Worm (Caenorhabditis elegans): ENCODE results near the gene ttr-44.
A peak's percentile ranks its signal among the peaks of the same experiment; 100 is the strongest.

The ttr-44 gene

DNA sequence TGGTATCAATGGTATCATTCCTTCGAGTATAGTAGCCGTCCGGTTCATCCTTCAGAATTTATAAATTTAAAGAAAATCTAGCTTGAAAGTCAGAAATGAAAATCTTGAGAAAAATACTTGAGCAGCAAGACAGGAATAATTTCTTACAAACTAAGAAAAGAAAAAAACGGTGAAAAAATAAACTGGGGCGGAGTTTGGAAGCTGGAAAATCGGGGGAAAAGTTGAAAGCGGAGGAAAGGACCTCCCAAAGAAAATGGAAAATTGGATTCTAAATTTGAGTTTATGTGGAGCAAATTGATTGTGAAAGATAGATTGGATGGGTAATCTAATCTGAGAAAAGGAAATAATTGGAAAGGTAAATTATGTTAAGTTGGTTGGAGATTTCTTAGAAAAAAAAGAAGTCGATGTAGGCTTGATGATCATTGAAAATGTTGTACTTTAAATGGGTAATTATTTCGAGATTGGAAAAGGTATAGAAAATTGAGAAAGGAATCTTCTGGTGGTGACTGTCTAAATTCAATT is 5.6 kb upstream of the ttr-44 start, which contains the start of gene frpr-5:
Gene frpr-5, minus strand, starts transcription at position 51 of the 522 bp plus-strand sequence.
- TF ChIP-seq cey-2 (tag; optimal IDR thresholded peaks at IDR 0.05; ENCODE audit: borderline replicate concordance, insufficient read depth) (no peak), Y105C5A.15 (GFP tag; IDR thresholded peaks at IDR 0.05) (no peak), rbr-2 (tag; optimal IDR thresholded peaks at IDR 0.05) (no peak), tra-1 (GFP tag; IDR thresholded peaks at IDR 0.05) (no peak)

DNA sequence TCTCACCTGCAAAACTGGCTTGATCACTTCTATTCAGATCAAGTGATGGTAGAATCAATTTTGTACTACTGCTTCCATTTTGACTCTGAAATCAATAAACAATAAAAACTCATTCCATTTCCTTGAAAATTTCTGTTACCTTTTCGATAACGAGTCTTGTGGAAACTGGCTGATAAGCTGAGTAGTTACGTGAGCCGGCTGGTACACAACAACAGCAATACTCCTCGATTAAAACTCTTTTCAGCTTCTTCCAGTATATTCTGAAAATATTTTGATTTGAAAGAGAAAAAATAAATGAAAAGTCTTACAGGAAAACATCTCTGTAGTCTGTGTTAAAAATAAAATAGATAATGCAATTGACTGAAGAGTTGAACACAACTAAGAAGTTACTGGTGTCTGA is 1.9 kb upstream of the ttr-44 start:
- no peak for TF ChIP-seq dpl-1 (GFP tag; optimal IDR thresholded peaks at IDR 0.05)
- TF ChIP-seq nhr-28 (tag; optimal IDR thresholded peaks at IDR 0.05) = peak; percentile 21
- no peak for TF ChIP-seq daf-16 (GFP tag; optimal IDR thresholded peaks at IDR 0.05)
- peak; percentile 99 for TF ChIP-seq daf-16 (tag; optimal IDR thresholded peaks at IDR 0.05)
- no peak for TF ChIP-seq vab-7 (GFP tag; IDR thresholded peaks at IDR 0.05)
- peak; percentile 46 for TF ChIP-seq dve-1 (tag; optimal IDR thresholded peaks at IDR 0.05; ENCODE audit: insufficient read depth)
- TF ChIP-seq lin-13 (GFP tag; optimal IDR thresholded peaks at IDR 0.05) = no peak

- TF ChIP-seq hlh-11 (tag; optimal IDR thresholded peaks at IDR 0.05) (peak; percentile 33), nhr-102 (tag; optimal IDR thresholded peaks at IDR 0.05) (peak; percentile 70), ama-1 (optimal IDR thresholded peaks at IDR 0.05) (peak; percentile 55), madf-5 (GFP tag; IDR thresholded peaks at IDR 0.05) (no peak), mdl-1 (tag; optimal IDR thresholded peaks at IDR 0.05) (no peak), dve-1 (tag; optimal IDR thresholded peaks at IDR 0.05; ENCODE audit: insufficient read depth) (peak; percentile 75), nhr-77 (tag; optimal IDR thresholded peaks at IDR 0.05) (peak; percentile 35), F44E2.7 (GFP tag; IDR thresholded peaks at IDR 0.05) (no peak), zip-11 (GFP tag; IDR thresholded peaks at IDR 0.05) (no peak), nhr-48 (tag; optimal IDR thresholded peaks at IDR 0.05) (no peak), zag-1 (tag; optimal IDR thresholded peaks at IDR 0.05) (no peak), nhr-6 (tag; optimal IDR thresholded peaks at IDR 0.05) (peak; percentile 25), daf-16 (GFP tag; optimal IDR thresholded peaks at IDR 0.05) (no peak), daf-16 (tag; optimal IDR thresholded peaks at IDR 0.05) (peak; percentile 83), mep-1 (tag; optimal IDR thresholded peaks at IDR 0.05) (peak; percentile 19), F26F4.8 (GFP tag; conservative IDR thresholded peaks at IDR 0.05) (no peak), nhr-28 (tag; optimal IDR thresholded peaks at IDR 0.05) (no peak)
Measured at ce11 chrV:13529165-13529564, 1.4 kb downstream of the ttr-44 start.

DNA sequence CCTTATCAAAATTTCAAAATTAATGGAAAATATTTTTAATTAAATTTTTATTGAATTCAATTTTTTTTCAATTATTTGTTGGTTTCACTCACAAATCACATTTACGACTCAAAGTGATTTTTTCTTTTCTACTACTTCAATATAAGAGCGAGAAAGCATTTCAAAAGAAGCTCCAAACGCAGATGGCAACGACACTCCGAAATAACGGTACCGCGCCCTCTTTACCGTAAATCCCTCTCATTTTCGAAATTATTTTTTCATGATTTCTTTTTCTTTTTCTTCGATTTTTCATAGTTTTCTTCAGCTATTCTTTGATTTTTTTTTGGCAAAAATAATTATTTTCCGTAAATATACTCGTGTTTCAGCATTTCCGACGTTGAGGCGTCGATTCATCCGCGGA is 3.3 kb downstream of the ttr-44 start:
- TF ChIP-seq Y48G9A.11 (GFP tag; IDR thresholded peaks at IDR 0.05) = peak; percentile 98

ce11 chrV:13523194-13523593 is 7.3 kb downstream of the ttr-44 start, which contains the start of gene R11G10.3:
Gene R11G10.3, plus strand, starts transcription at chrV:13523494.
- TF ChIP-seq lin-29 (GFP tag; IDR thresholded peaks at IDR 0.05) = no peak
- no peak for TF ChIP-seq daf-12 (tag; optimal IDR thresholded peaks at IDR 0.05)
- TF ChIP-seq mdl-1 (tag; optimal IDR thresholded peaks at IDR 0.05) = no peak
- no peak for TF ChIP-seq F49E8.2 (tag; optimal IDR thresholded peaks at IDR 0.05; ENCODE audit: borderline replicate concordance)
- no peak for TF ChIP-seq Y48G9A.11 (GFP tag; IDR thresholded peaks at IDR 0.05)
- TF ChIP-seq nhr-25 (tag; optimal IDR thresholded peaks at IDR 0.05; ENCODE audit: borderline replicate concordance, insufficient read depth) = no peak
- TF ChIP-seq hmg-1.1 (GFP tag; IDR thresholded peaks at IDR 0.05) = no peak
- TF ChIP-seq ctbp-1 (GFP tag; IDR thresholded peaks at IDR 0.05) = no peak
- TF ChIP-seq nhr-237 (tag; optimal IDR thresholded peaks at IDR 0.05) = no peak
- no peak for TF ChIP-seq ceh-28 (tag; optimal IDR thresholded peaks at IDR 0.05)
- no peak for TF ChIP-seq madf-9 (GFP tag; conservative IDR thresholded peaks at IDR 0.05)
- TF ChIP-seq spr-3 (GFP tag; optimal IDR thresholded peaks at IDR 0.05) = no peak
- no peak for TF ChIP-seq ceh-62 (tag; optimal IDR thresholded peaks at IDR 0.05)
- no peak for TF ChIP-seq pqm-1 (tag; optimal IDR thresholded peaks at IDR 0.05)
- TF ChIP-seq daf-19 (GFP tag; conservative IDR thresholded peaks at IDR 0.05) = no peak
- TF ChIP-seq egl-43 (GFP tag; IDR thresholded peaks at IDR 0.05) = no peak
- TF ChIP-seq lin-13 (GFP tag; optimal IDR thresholded peaks at IDR 0.05) = no peak
- no peak for TF ChIP-seq zfp-3 (GFP tag; conservative IDR thresholded peaks at IDR 0.05)
- TF ChIP-seq nhr-10 (tag; optimal IDR thresholded peaks at IDR 0.05) = no peak
- no peak for TF ChIP-seq unc-62 (GFP tag; optimal IDR thresholded peaks at IDR 0.05 in 1 of 2)
- TF ChIP-seq unc-62 (tag; optimal IDR thresholded peaks at IDR 0.05) = no peak

Measured in whole organism, L4 larva.